Worm (Caenorhabditis elegans): ENCODE measurements around the gene mans-4.
A peak's percentile ranks its signal among the peaks of the same experiment; 100 is the strongest.

The mans-4 gene

ce11 chrIV:9090538-9091195, 12.3 kb upstream of the mans-4 start:
- TF ChIP-seq nhr-12 (tag; optimal IDR thresholded peaks at IDR 0.05) (no peak), nhr-76 (tag; optimal IDR thresholded peaks at IDR 0.05) (no peak), sup-37 (GFP tag; optimal IDR thresholded peaks at IDR 0.05) (no peak), rnt-1 (tag; optimal IDR thresholded peaks at IDR 0.05) (no peak), mep-1 (tag; optimal IDR thresholded peaks at IDR 0.05) (peak; percentile 56), efl-3 (GFP tag; optimal IDR thresholded peaks at IDR 0.05) (no peak), F16B12.6 (tag; optimal IDR thresholded peaks at IDR 0.05) (no peak), blmp-1 (tag; optimal IDR thresholded peaks at IDR 0.05) (peak; percentile 34), sptf-1 (tag; optimal IDR thresholded peaks at IDR 0.05) (no peak), ets-5 (GFP tag; IDR thresholded peaks at IDR 0.05) (no peak), nhr-90 (tag; optimal IDR thresholded peaks at IDR 0.05; ENCODE audit: poor library complexity) (peak; percentile 47), fkh-4 (tag; optimal IDR thresholded peaks at IDR 0.05; ENCODE audit: borderline replicate concordance) (no peak), sox-4 (tag; optimal IDR thresholded peaks at IDR 0.05) (no peak), zip-4 (GFP tag; optimal IDR thresholded peaks at IDR 0.05) (no peak), ces-1 (GFP tag; optimal IDR thresholded peaks at IDR 0.05) (no peak), nhr-11 (tag; optimal IDR thresholded peaks at IDR 0.05) (no peak), mab-9 (GFP tag; IDR thresholded peaks at IDR 0.05) (no peak), snpc-4 (tag; optimal IDR thresholded peaks at IDR 0.05) (no peak), nhr-77 (tag; optimal IDR thresholded peaks at IDR 0.05) (no peak), ztf-4 (tag; optimal IDR thresholded peaks at IDR 0.05) (no peak), pqm-1 (tag; optimal IDR thresholded peaks at IDR 0.05) (no peak), vab-15 (tag; optimal IDR thresholded peaks at IDR 0.05) (no peak), ceh-88 (GFP tag; IDR thresholded peaks at IDR 0.05) (0 out of 2 replicates have a peak, but pooled peaks have one; percentile 18), lin-13 (GFP tag; optimal IDR thresholded peaks at IDR 0.05) (no peak), hpl-2 (GFP tag; optimal IDR thresholded peaks at IDR 0.05) (no peak), mef-2 (tag; optimal IDR thresholded peaks at IDR 0.05) (no peak), dsc-1 (tag; optimal IDR thresholded peaks at IDR 0.05) (no peak), lir-3 (tag; optimal IDR thresholded peaks at IDR 0.05; ENCODE audit: poor library complexity) (no peak), lin-35 (GFP tag; optimal IDR thresholded peaks at IDR 0.05) (peak in 1 of 2 experiments; percentile 50), nhr-85 (tag) (peak; percentile 96), alr-1 (tag; optimal IDR thresholded peaks at IDR 0.05; ENCODE audit: borderline replicate concordance) (no peak), pax-3 (tag; optimal IDR thresholded peaks at IDR 0.05) (no peak), snu-23 (GFP tag; optimal IDR thresholded peaks at IDR 0.05) (peak; percentile 65), irx-1 (tag; optimal IDR thresholded peaks at IDR 0.05) (no peak), unc-98 (GFP tag; IDR thresholded peaks at IDR 0.05) (no peak), nhr-20 (tag; optimal IDR thresholded peaks at IDR 0.05) (peak; percentile 67), dpl-1 (GFP tag; optimal IDR thresholded peaks at IDR 0.05) (peak in 1 of 3 experiments; percentile 22), aha-1 (tag; optimal IDR thresholded peaks at IDR 0.05) (no peak), tbx-2 (tag; optimal IDR thresholded peaks at IDR 0.05) (peak; percentile 16), hlh-17 (GFP tag; optimal IDR thresholded peaks at IDR 0.05; ENCODE audit: borderline replicate concordance) (no peak), lin-15B (tag; optimal IDR thresholded peaks at IDR 0.05) (no peak), lin-14 (GFP tag; optimal IDR thresholded peaks at IDR 0.05) (peak; percentile 72), unc-130 (tag; optimal IDR thresholded peaks at IDR 0.05) (no peak), mdl-1 (tag; optimal IDR thresholded peaks at IDR 0.05) (peak in 1 of 2 experiments; percentile 72), ceh-90 (tag; optimal IDR thresholded peaks at IDR 0.05) (no peak), fos-1 (tag; optimal IDR thresholded peaks at IDR 0.05) (no peak), jun-1 (tag; optimal IDR thresholded peaks at IDR 0.05) (no peak), skn-1 (tag; optimal IDR thresholded peaks at IDR 0.05) (peak; percentile 40), elt-3 (tag; optimal IDR thresholded peaks at IDR 0.05) (peak in 2 of 6 experiments; percentile 10 to 55), swsn-7 (tag; optimal IDR thresholded peaks at IDR 0.05) (no peak), grh-1 (GFP tag; IDR thresholded peaks at IDR 0.05) (peak; percentile 66), nhr-71 (tag; optimal IDR thresholded peaks at IDR 0.05) (peak; percentile 43)
